Fruit fly (Drosophila melanogaster) whole organism, prepupa: ENCODE data around the gene Mal-B2.
A peak's percentile ranks its signal among the peaks of the same experiment; 100 is the strongest.

Source experiments
- CG10631 ChIP-seq: fragments of 200-800 bp; sonication (Bioruptor generic); optimal IDR thresholded peaks from 2 replicates; lab custom pipeline; 2016; ENCODE audit warnings: missing biosample characterization, missing genetic modification characterization
- CG10669 ChIP-seq: fragments of 200-800 bp; sonication (Bioruptor generic); optimal IDR thresholded peaks from 3 replicates; lab custom pipeline; 2018; ENCODE audit warnings: missing biosample characterization, mild to moderate bottlenecking, missing genetic modification characterization, moderate library complexity
- CG11762 ChIP-seq: fragments of 200-800 bp; sonication (Bioruptor generic); optimal IDR thresholded peaks from 3 replicates; lab custom pipeline; 2016; ENCODE audit warnings: missing biosample characterization, missing genetic modification characterization; ENCODE audit not compliant: insufficient read depth
- CG11902 ChIP-seq: fragments of 200-800 bp; sonication (Bioruptor generic); optimal IDR thresholded peaks from 3 replicates; lab custom pipeline; 2016; ENCODE audit warnings: missing biosample characterization, missing genetic modification characterization
- CG15336 ChIP-seq: fragments of 200-800 bp; sonication (Bioruptor generic); IDR thresholded peaks from 2 replicates; pipeline ENCODE4 v1.3.6; 2022; ENCODE audit warnings: missing biosample characterization, missing genetic modification characterization
- CG16779 ChIP-seq: fragments of 200-800 bp; sonication (Bioruptor generic); optimal IDR thresholded peaks from 3 replicates; lab custom pipeline; 2017; ENCODE audit warnings: missing biosample characterization, mild to moderate bottlenecking, missing genetic modification characterization
- CG3032 ChIP-seq: fragments of 200-800 bp; optimal IDR thresholded peaks from 2 replicates; lab custom pipeline; 2019; ENCODE audit warnings: missing biosample characterization, mild to moderate bottlenecking, missing genetic modification characterization, moderate library complexity
- CG31627 ChIP-seq: fragments of 200-800 bp; sonication (Bioruptor generic); optimal IDR thresholded peaks from 3 replicates; lab custom pipeline; 2016; ENCODE audit warnings: missing biosample characterization, missing genetic modification characterization
- CG34406 ChIP-seq: fragments of 200-800 bp; sonication (Bioruptor generic); optimal IDR thresholded peaks from 3 replicates; lab custom pipeline; 2016; ENCODE audit warnings: missing biosample characterization, missing genetic modification characterization
- CG4318 ChIP-seq: fragments of 200-800 bp; sonication (Bioruptor generic); optimal IDR thresholded peaks from 3 replicates; lab custom pipeline; 2017; ENCODE audit warnings: missing biosample characterization, mild to moderate bottlenecking, missing genetic modification characterization
- CG6163 ChIP-seq: fragments of 200-800 bp; sonication (Bioruptor generic); IDR thresholded peaks from 3 replicates; pipeline ENCODE4 v1.3.6; 2022; ENCODE audit warnings: missing biosample characterization, missing genetic modification characterization
- CG6792 ChIP-seq: fragments of 200-800 bp; sonication (Bioruptor generic); optimal IDR thresholded peaks from 3 replicates; lab custom pipeline; 2016; ENCODE audit warnings: missing biosample characterization, missing genetic modification characterization
- CG6808 ChIP-seq: fragments of 200-800 bp; sonication (Bioruptor generic); optimal IDR thresholded peaks from 3 replicates; lab custom pipeline; 2017; ENCODE audit warnings: missing biosample characterization, missing genetic modification characterization, mild to moderate bottlenecking, moderate library complexity, missing genetic modification reagents
- CG6854 ChIP-seq: fragments of 200-800 bp; sonication (Bioruptor generic); optimal IDR thresholded peaks from 2 replicates; lab custom pipeline; 2017; ENCODE audit warnings: missing biosample characterization, mild to moderate bottlenecking, missing genetic modification characterization
- CG8319 ChIP-seq: fragments of 200-800 bp; sonication (Bioruptor generic); optimal IDR thresholded peaks from 3 replicates; lab custom pipeline; 2016; ENCODE audit warnings: missing biosample characterization, missing genetic modification characterization
- CG8632 ChIP-seq: fragments of 200-800 bp; sonication (Bioruptor generic); optimal IDR thresholded peaks from 3 replicates; lab custom pipeline; 2016; ENCODE audit warnings: missing biosample characterization, missing genetic modification characterization
- CG9139 ChIP-seq: fragments of 200-800 bp; sonication (Bioruptor generic); optimal IDR thresholded peaks from 3 replicates; lab custom pipeline; 2017; ENCODE audit warnings: missing biosample characterization, mild to moderate bottlenecking, missing genetic modification characterization
- Eip75B ChIP-seq: fragments of 200-800 bp; sonication (Bioruptor generic); optimal IDR thresholded peaks from 3 replicates; lab custom pipeline; 2016; ENCODE audit warnings: missing biosample characterization, missing genetic modification characterization
- Eip78C ChIP-seq: fragments of 200-800 bp; sonication (Bioruptor generic); peaks from one replicate; lab custom pipeline; 2016; ENCODE audit warnings: missing biosample characterization, missing genetic modification characterization
- Ets96B ChIP-seq: fragments of 200-800 bp; optimal IDR thresholded peaks from 2 replicates; lab custom pipeline; 2019; ENCODE audit warnings: missing biosample characterization, mild to moderate bottlenecking, missing genetic modification characterization, moderate library complexity
- Gug ChIP-seq: fragments of 200-800 bp; sonication (Bioruptor generic); IDR thresholded peaks from 2 replicates; pipeline ENCODE4 v1.3.6; 2022; ENCODE audit warnings: missing biosample characterization, missing genetic modification characterization
- Lpt ChIP-seq: fragments of 200-800 bp; sonication (Bioruptor generic); optimal IDR thresholded peaks from 3 replicates; lab custom pipeline; 2016; ENCODE audit warnings: missing biosample characterization, missing genetic modification characterization
- Met ChIP-seq: fragments of 200-800 bp; sonication (Bioruptor generic); optimal IDR thresholded peaks from 3 replicates; lab custom pipeline; 2016; ENCODE audit warnings: missing biosample characterization, missing genetic modification characterization
- Smox ChIP-seq: fragments of 200-800 bp; sonication (Bioruptor generic); optimal IDR thresholded peaks from 3 replicates; lab custom pipeline; 2016; ENCODE audit warnings: missing biosample characterization, missing genetic modification characterization
- acj6 ChIP-seq: fragments of 200-800 bp; sonication (Bioruptor generic); optimal IDR thresholded peaks from 3 replicates; lab custom pipeline; 2016; ENCODE audit warnings: missing biosample characterization, missing genetic modification characterization
- cyc ChIP-seq: fragments of 200-800 bp; sonication (Bioruptor generic); optimal IDR thresholded peaks from 3 replicates; lab custom pipeline; 2016; ENCODE audit warnings: missing biosample characterization, missing genetic modification characterization
- dac ChIP-seq: fragments of 200-800 bp; sonication (Bioruptor generic); optimal IDR thresholded peaks from 2 replicates; lab custom pipeline; 2017; ENCODE audit warnings: missing biosample characterization, mild to moderate bottlenecking, missing genetic modification characterization
- dsx ChIP-seq: fragments of 200-800 bp; optimal IDR thresholded peaks from 3 replicates; lab custom pipeline; 2019; ENCODE audit warnings: missing biosample characterization, mild to moderate bottlenecking, missing genetic modification characterization, moderate library complexity; ENCODE audit not compliant: poor library complexity, severe bottlenecking
- esn ChIP-seq: fragments of 200-800 bp; sonication (Bioruptor generic); optimal IDR thresholded peaks from 2 replicates; lab custom pipeline; 2016; ENCODE audit warnings: missing biosample characterization, mild to moderate bottlenecking, missing genetic modification characterization, moderate library complexity
- fd59A ChIP-seq: fragments of 200-800 bp; sonication (Bioruptor generic); optimal IDR thresholded peaks from 2 replicates; lab custom pipeline; 2017; ENCODE audit warnings: missing biosample characterization, mild to moderate bottlenecking, missing genetic modification characterization, missing genetic modification reagents
- net ChIP-seq: fragments of 200-800 bp; sonication (Bioruptor generic); optimal IDR thresholded peaks from 3 replicates; lab custom pipeline; 2016; ENCODE audit warnings: missing biosample characterization, missing genetic modification characterization
- pdm3 ChIP-seq: fragments of 200-800 bp; sonication (Bioruptor generic); optimal IDR thresholded peaks from 3 replicates; lab custom pipeline; 2016; ENCODE audit warnings: missing biosample characterization, missing genetic modification characterization
- spab ChIP-seq: fragments of 200-800 bp; sonication (Bioruptor generic); optimal IDR thresholded peaks from 2 replicates; lab custom pipeline; 2017; ENCODE audit warnings: missing biosample characterization, mild to moderate bottlenecking, missing genetic modification characterization, missing genetic modification reagents
- svp ChIP-seq: fragments of 200-800 bp; sonication (Bioruptor generic); peaks from one replicate; lab custom pipeline; 2016; ENCODE audit warnings: missing biosample characterization, missing genetic modification characterization
- vri ChIP-seq: fragments of 200-800 bp; sonication (Bioruptor generic); optimal IDR thresholded peaks from 3 replicates; lab custom pipeline; 2016; ENCODE audit warnings: missing biosample characterization, mild to moderate bottlenecking, missing genetic modification characterization

Gene Mal-B2

dm6 chr2L:11839612-11840011, 10.1 kb upstream of the Mal-B2 start, which contains the start of gene Sfp33A3:
Gene Sfp33A3 (plus strand): TSS chr2L:11839912.
- TF ChIP-seq CG11762 (GFP tag; lab: Kevin White, UChicago): no peak
- no peak for TF ChIP-seq CG31627 (GFP tag; lab: Kevin White, UChicago)
- no peak for TF ChIP-seq acj6 (GFP tag; lab: Kevin White, UChicago)
- no peak for TF ChIP-seq Lpt (GFP tag; lab: Kevin White, UChicago)
- no peak for TF ChIP-seq Eip78C (GFP tag; lab: Kevin White, UChicago)
- TF ChIP-seq CG15336: no peak
- TF ChIP-seq CG6792 (GFP tag; lab: Kevin White, UChicago): no peak
- no peak for TF ChIP-seq CG6808
- TF ChIP-seq Ets96B: no peak
- no peak for TF ChIP-seq Met (GFP tag; lab: Kevin White, UChicago)
- TF ChIP-seq dac (GFP tag; lab: Kevin White, UChicago): no peak
- TF ChIP-seq svp (GFP tag; lab: Kevin White, UChicago): no peak
- TF ChIP-seq pdm3: no peak
- no peak for TF ChIP-seq CG6854 (GFP tag; lab: Kevin White, UChicago)
- TF ChIP-seq dsx: no peak
- TF ChIP-seq CG6163 (GFP tag; lab: Robert Waterston, UW): no peak
- no peak for TF ChIP-seq vri (GFP tag; lab: Kevin White, UChicago)

DNA sequence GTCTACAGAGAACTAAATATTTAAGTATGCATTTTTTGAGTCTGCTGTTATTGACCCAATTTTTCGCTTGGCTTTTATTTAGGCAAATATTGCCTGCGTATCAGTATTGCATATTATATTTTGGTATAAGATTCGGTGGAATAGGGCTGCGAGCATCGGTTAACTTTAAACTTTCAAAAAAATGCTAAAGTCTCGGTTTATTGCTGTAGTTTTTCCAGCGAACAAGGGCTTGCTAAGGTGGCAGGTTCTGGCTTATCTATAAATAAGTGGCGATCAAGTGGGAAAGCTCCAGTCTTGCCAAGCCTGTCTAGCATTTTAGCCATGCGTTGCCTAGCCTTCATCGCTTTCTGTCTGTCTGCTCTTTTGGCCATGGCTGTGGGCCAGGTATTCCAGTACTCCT, 9.4 kb upstream of the Mal-B2 start, which contains the start of gene CG31704:
TSS of gene CG31704 (plus strand) at position 301 of the 400 bp plus-strand sequence.
- TF ChIP-seq Eip75B (GFP tag; lab: Kevin White, UChicago): no peak
- TF ChIP-seq CG34406: no peak
- no peak for TF ChIP-seq Gug (GFP tag; lab: Robert Waterston, UW)
- TF ChIP-seq fd59A (GFP tag; lab: Kevin White, UChicago): no peak
- no peak for TF ChIP-seq dac (GFP tag; lab: Kevin White, UChicago)
- no peak for TF ChIP-seq CG11762 (GFP tag; lab: Kevin White, UChicago)
- TF ChIP-seq svp (GFP tag; lab: Kevin White, UChicago): no peak
- no peak for TF ChIP-seq CG6792 (GFP tag; lab: Kevin White, UChicago)
- no peak for TF ChIP-seq CG9139 (GFP tag; lab: Kevin White, UChicago)
- TF ChIP-seq CG3032 (tag; lab: Kevin White, UChicago): no peak
- TF ChIP-seq cyc (GFP tag; lab: Kevin White, UChicago): no peak
- TF ChIP-seq Smox: no peak
- TF ChIP-seq CG4318: no peak
- TF ChIP-seq CG10669: no peak
- no peak for TF ChIP-seq Lpt (GFP tag; lab: Kevin White, UChicago)
- no peak for TF ChIP-seq net (GFP tag; lab: Kevin White, UChicago)
- TF ChIP-seq CG15336: no peak

DNA sequence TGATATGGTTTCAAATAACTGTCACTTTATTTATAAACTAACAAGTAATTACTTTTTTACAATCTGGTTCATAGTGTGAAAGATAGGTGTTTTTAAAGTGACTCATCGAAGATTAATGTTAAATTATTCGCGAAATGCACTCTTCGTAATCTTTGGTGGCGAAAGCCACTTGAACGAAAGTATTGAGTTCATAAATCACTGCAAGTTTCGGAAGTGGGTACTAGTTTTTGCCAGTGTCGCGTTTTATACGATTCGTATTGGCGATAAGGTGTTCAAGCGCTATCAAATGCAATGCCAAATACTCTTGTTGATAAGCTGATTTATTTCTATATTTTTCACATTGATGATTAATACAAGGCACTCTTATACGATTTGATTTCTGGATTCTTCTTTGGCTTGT, 8.2 kb upstream of the Mal-B2 start:
- TF ChIP-seq CG10669 (no peak), CG6808 (no peak), Smox (peak; percentile 3), spab (no peak), esn (no peak), Met (GFP tag; lab: Kevin White, UChicago) (peak; percentile 13), CG11902 (no peak), CG16779 (tag; lab: Kevin White, UChicago) (no peak), CG10631 (GFP tag; lab: Kevin White, UChicago) (no peak), CG8632 (no peak), svp (GFP tag; lab: Kevin White, UChicago) (peak; percentile 51), CG8319 (GFP tag; lab: Kevin White, UChicago) (no peak)
